Worm (Caenorhabditis elegans) whole organism, L2 larva: Measurements from ENCODE around the gene srg-62.

Source experiments
- C34F6.9 ChIP-seq: fragments of 150-350 bp; optimal IDR thresholded peaks from 2 replicates; lab custom pipeline; 2014; ENCODE audit warnings: missing biosample characterization, missing genetic modification characterization
- R02D3.7 ChIP-seq: fragments of 150-350 bp; optimal IDR thresholded peaks from 2 replicates; lab custom pipeline; 2014; ENCODE audit warnings: missing biosample characterization, missing genetic modification characterization
- ZK546.5 ChIP-seq: sonication (generic microtip); optimal IDR thresholded peaks from 2 replicates; lab custom pipeline; 2017; ENCODE audit warnings: missing biosample characterization, missing genetic modification characterization
- alr-1 ChIP-seq: fragments of 150-350 bp; optimal IDR thresholded peaks from 2 replicates; lab custom pipeline; 2014; ENCODE audit warnings: missing biosample characterization, missing genetic modification characterization
- aly-2 ChIP-seq: fragments of 150-350 bp; optimal IDR thresholded peaks from 2 replicates; lab custom pipeline; 2014; ENCODE audit warnings: missing biosample characterization, missing genetic modification characterization
- ama-1 ChIP-seq: fragments of 150-350 bp; optimal IDR thresholded peaks from 2 replicates; lab custom pipeline; 2018; ENCODE audit warnings: inconsistent platforms
- blmp-1 ChIP-seq: sonication (generic microtip); optimal IDR thresholded peaks from 2 replicates; lab custom pipeline; 2017; ENCODE audit warnings: missing genetic modification characterization, mild to moderate bottlenecking, missing compliant biosample characterization, antibody characterized with exemption, moderate library complexity; ENCODE audit not compliant: insufficient read depth
- ceh-16 ChIP-seq: fragments of 150-350 bp; optimal IDR thresholded peaks from 2 replicates; lab custom pipeline; 2014; ENCODE audit warnings: missing biosample characterization, missing genetic modification characterization
- ceh-82 ChIP-seq: fragments of 150-350 bp; optimal IDR thresholded peaks from 2 replicates; lab custom pipeline; 2014; ENCODE audit warnings: missing biosample characterization, missing genetic modification characterization
- crh-2 ChIP-seq: sonication (generic microtip); optimal IDR thresholded peaks from 2 replicates; lab custom pipeline; 2017; ENCODE audit warnings: missing biosample characterization, missing genetic modification characterization
- egl-27 ChIP-seq: sonication (generic microtip); optimal IDR thresholded peaks from 3 replicates; lab custom pipeline; 2017; ENCODE audit warnings: missing biosample characterization, missing genetic modification reagents, missing genetic modification characterization
- elt-1 ChIP-seq: fragments of 150-350 bp; optimal IDR thresholded peaks from 2 replicates; lab custom pipeline; 2014; ENCODE audit warnings: missing biosample characterization, missing genetic modification characterization
- elt-3 ChIP-seq: sonication (generic microtip); optimal IDR thresholded peaks from 2 replicates; lab custom pipeline; 2017; ENCODE audit warnings: missing biosample characterization, missing genetic modification characterization
- fos-1 ChIP-seq: fragments of 150-350 bp; optimal IDR thresholded peaks from 2 replicates; lab custom pipeline; 2014; ENCODE audit warnings: missing biosample characterization, missing genetic modification characterization
- gmeb-1 ChIP-seq: fragments of 150-350 bp; optimal IDR thresholded peaks from 2 replicates; lab custom pipeline; 2014; ENCODE audit warnings: missing biosample characterization, missing genetic modification characterization
- lin-11 ChIP-seq: fragments of 150-350 bp; sonication (generic microtip); optimal IDR thresholded peaks from 2 replicates; lab custom pipeline; 2014; ENCODE audit warnings: missing biosample characterization, missing genetic modification characterization, inconsistent platforms, mixed read lengths
- lin-13 ChIP-seq: fragments of 150-350 bp; optimal IDR thresholded peaks from 2 replicates; lab custom pipeline; 2014; ENCODE audit warnings: missing biosample characterization, missing genetic modification reagents, missing genetic modification characterization
- mab-5 ChIP-seq: fragments of 150-350 bp; optimal IDR thresholded peaks from 2 replicates; lab custom pipeline; 2014; ENCODE audit warnings: missing biosample characterization, missing genetic modification characterization
- mbf-1 ChIP-seq: sonication (generic microtip); optimal IDR thresholded peaks from 2 replicates; lab custom pipeline; 2017; ENCODE audit warnings: missing biosample characterization, missing genetic modification characterization
- mdl-1 ChIP-seq, 2 experiments: fragments of 150-350 bp in 1 of 2; sonication (generic microtip) in 1 of 2; optimal IDR thresholded peaks; 2 replicates each; lab custom pipeline; 2017; ENCODE audit warnings: missing biosample characterization in 2 of 2, missing genetic modification characterization in 2 of 2
- nhr-10 ChIP-seq: sonication (generic microtip); optimal IDR thresholded peaks from 2 replicates; lab custom pipeline; 2017; ENCODE audit warnings: missing biosample characterization, missing genetic modification characterization
- nhr-11 ChIP-seq: fragments of 150-350 bp; optimal IDR thresholded peaks from 2 replicates; lab custom pipeline; 2014; ENCODE audit warnings: missing biosample characterization, missing genetic modification characterization
- nhr-12 ChIP-seq: fragments of 150-350 bp; optimal IDR thresholded peaks from 2 replicates; lab custom pipeline; 2014; ENCODE audit warnings: missing biosample characterization, missing genetic modification characterization
- nhr-21 ChIP-seq: fragments of 150-350 bp; optimal IDR thresholded peaks from 2 replicates; lab custom pipeline; 2014; ENCODE audit warnings: missing biosample characterization, missing genetic modification characterization
- nhr-23 ChIP-seq: fragments of 150-350 bp; optimal IDR thresholded peaks from 2 replicates; lab custom pipeline; 2014; ENCODE audit warnings: missing biosample characterization, missing genetic modification reagents, missing genetic modification characterization
- nhr-25 ChIP-seq: fragments of 150-350 bp; sonication (generic microtip); optimal IDR thresholded peaks from 3 replicates; lab custom pipeline; 2014; ENCODE audit warnings: missing biosample characterization, missing genetic modification characterization
- nhr-6 ChIP-seq: fragments of 150-350 bp; optimal IDR thresholded peaks from 2 replicates; lab custom pipeline; 2014; ENCODE audit warnings: missing biosample characterization, missing genetic modification characterization
- nhr-77 ChIP-seq: fragments of 150-350 bp; optimal IDR thresholded peaks from 2 replicates; lab custom pipeline; 2014; ENCODE audit warnings: missing biosample characterization, missing genetic modification characterization
- peb-1 ChIP-seq: fragments of 150-350 bp; optimal IDR thresholded peaks from 2 replicates; lab custom pipeline; 2014; ENCODE audit warnings: missing biosample characterization, missing genetic modification characterization
- sem-4 ChIP-seq: fragments of 150-350 bp; optimal IDR thresholded peaks from 2 replicates; lab custom pipeline; 2014; ENCODE audit warnings: missing biosample characterization, missing genetic modification reagents, missing genetic modification characterization
- skn-1 ChIP-seq: sonication (generic microtip); optimal IDR thresholded peaks from 2 replicates; lab custom pipeline; 2017; ENCODE audit warnings: missing biosample characterization, missing genetic modification characterization
- sma-3 ChIP-seq: sonication (generic microtip); optimal IDR thresholded peaks from 2 replicates; lab custom pipeline; 2016; ENCODE audit warnings: missing genetic modification reagents, missing genetic modification characterization, missing compliant biosample characterization
- sma-9 ChIP-seq, 2 experiments: fragments of 150-350 bp in 1 of 2; sonication (generic microtip) in 1 of 2; optimal IDR thresholded peaks; 2 replicates each; lab custom pipeline; 2014 to 2016; ENCODE audit warnings: missing genetic modification characterization in 2 of 2, mild to moderate bottlenecking in 1 of 2, missing biosample characterization in 1 of 2, missing compliant biosample characterization in 1 of 2, missing genetic modification reagents in 1 of 2, moderate library complexity in 1 of 2
- snpc-4 ChIP-seq: fragments of 150-350 bp; optimal IDR thresholded peaks from 2 replicates; lab custom pipeline; 2014; ENCODE audit warnings: missing biosample characterization, missing genetic modification characterization
- unc-39 ChIP-seq: fragments of 150-350 bp; optimal IDR thresholded peaks from 2 replicates; lab custom pipeline; 2014; ENCODE audit warnings: missing biosample characterization, missing genetic modification characterization
- unc-62 ChIP-seq: fragments of 150-350 bp; optimal IDR thresholded peaks from 2 replicates; lab custom pipeline; 2014; ENCODE audit warnings: missing biosample characterization, missing genetic modification reagents, missing genetic modification characterization
- zag-1 ChIP-seq: fragments of 150-350 bp; optimal IDR thresholded peaks from 2 replicates; lab custom pipeline; 2014; ENCODE audit warnings: missing biosample characterization, missing genetic modification characterization
- ztf-1 ChIP-seq: fragments of 200-800 bp; sonication (Bioruptor generic); conservative IDR thresholded peaks from 2 replicates; pipeline ENCODE4 v1.3.6; 2022; ENCODE audit warnings: missing genetic modification characterization, missing compliant biosample characterization
- ztf-11 ChIP-seq: sonication (generic microtip); optimal IDR thresholded peaks from 2 replicates; lab custom pipeline; 2017; ENCODE audit warnings: missing biosample characterization, missing genetic modification characterization
- ztf-4 ChIP-seq: fragments of 150-350 bp; optimal IDR thresholded peaks from 2 replicates; lab custom pipeline; 2014; ENCODE audit warnings: missing biosample characterization, missing genetic modification characterization

srg-62 gene

ce11 chrV:2742298-2742697, at the start of gene srg-62:
Gene srg-62, minus strand, starts transcription at chrV:2742398.
- TF ChIP-seq mab-5, result no peak
- TF ChIP-seq zag-1, result no peak
- TF ChIP-seq aly-2 (tag; lab: Kevin White, UChicago), result no peak
- no peak for TF ChIP-seq unc-39 (tag; lab: Kevin White, UChicago)
- TF ChIP-seq ceh-82, result no peak
- no peak for TF ChIP-seq lin-13 (GFP tag; lab: Kevin White, UChicago)
- TF ChIP-seq elt-3, result no peak
- TF ChIP-seq nhr-11 (tag; lab: Kevin White, UChicago), result no peak
- no peak for TF ChIP-seq sem-4 (tag; lab: Kevin White, UChicago)
- TF ChIP-seq mdl-1 (tag; optimal IDR thresholded peaks at IDR 0.05; lab: Kevin White, UChicago), result no peak
- no peak for TF ChIP-seq mbf-1
- no peak for TF ChIP-seq lin-11
- TF ChIP-seq nhr-6 (tag; lab: Kevin White, UChicago), result no peak
- TF ChIP-seq ztf-11 (tag; lab: Kevin White, UChicago), result no peak

- no peak for TF ChIP-seq C34F6.9 (tag; lab: Kevin White, UChicago)
- no peak for TF ChIP-seq ztf-1
- TF ChIP-seq fos-1 (tag; lab: Kevin White, UChicago), result no peak
- TF ChIP-seq ztf-11 (tag; lab: Kevin White, UChicago), result no peak
- TF ChIP-seq mdl-1 (tag; optimal IDR thresholded peaks at IDR 0.05; lab: Kevin White, UChicago), result no peak
- no peak for TF ChIP-seq ceh-16 (tag; lab: Kevin White, UChicago)
- no peak for TF ChIP-seq elt-1 (tag; lab: Kevin White, UChicago)
- no peak for TF ChIP-seq elt-3
- TF ChIP-seq ceh-82, result no peak
- TF ChIP-seq peb-1, result no peak
- TF ChIP-seq snpc-4 (tag; lab: Kevin White, UChicago), result no peak
- TF ChIP-seq unc-62, result no peak
- TF ChIP-seq nhr-21, result no peak
- no peak for TF ChIP-seq crh-2 (tag; lab: Kevin White, UChicago)
- no peak for TF ChIP-seq skn-1 (tag; lab: Kevin White, UChicago)
- no peak for TF ChIP-seq nhr-23 (tag; lab: Kevin White, UChicago)
- no peak for TF ChIP-seq lin-13 (GFP tag; lab: Kevin White, UChicago)
- TF ChIP-seq ztf-4, result no peak
- no peak for TF ChIP-seq aly-2 (tag; lab: Kevin White, UChicago)
- TF ChIP-seq zag-1, result no peak
Measured at ce11 chrV:2780786-2781185, 38.6 kb upstream of the srg-62 start, which contains the start of gene R05D8.11. Gene R05D8.11, minus strand, starts transcription at chrV:2780886.

- TF ChIP-seq ztf-4 (no peak), ceh-82 (no peak), nhr-12 (tag; lab: Kevin White, UChicago) (no peak), sma-9 (GFP tag; optimal IDR thresholded peaks at IDR 0.05; lab: Kevin White, UChicago) (no peak), sma-9 (tag; optimal IDR thresholded peaks at IDR 0.05; lab: Kevin White, UChicago) (no peak), sma-3 (no peak), egl-27 (tag; lab: Kevin White, UChicago) (no peak), nhr-25 (tag; lab: Kevin White, UChicago) (no peak), fos-1 (tag; lab: Kevin White, UChicago) (no peak)
Measured at ce11 chrV:2774042-2774441, 31.8 kb upstream of the srg-62 start, which contains the start of gene srj-18. Gene srj-18, plus strand, starts transcription at chrV:2774342.

ce11 chrV:2771560-2771959, 29.4 kb upstream of the srg-62 start, which contains the start of gene srh-56:
Gene srh-56, plus strand, starts transcription at chrV:2771860.
- TF ChIP-seq mdl-1 (tag; optimal IDR thresholded peaks at IDR 0.05; lab: Kevin White, UChicago) (no peak), nhr-25 (tag; lab: Kevin White, UChicago) (no peak), lin-11 (no peak), ama-1 (lab: Kevin White, UChicago) (no peak), gmeb-1 (no peak), sem-4 (tag; lab: Kevin White, UChicago) (no peak), nhr-11 (tag; lab: Kevin White, UChicago) (no peak), R02D3.7 (tag; lab: Kevin White, UChicago) (no peak), alr-1 (tag; lab: Kevin White, UChicago) (no peak), nhr-23 (tag; lab: Kevin White, UChicago) (no peak), nhr-77 (tag; lab: Kevin White, UChicago) (no peak), ZK546.5 (tag; lab: Kevin White, UChicago) (no peak), nhr-12 (tag; lab: Kevin White, UChicago) (no peak), blmp-1 (tag; lab: Kevin White, UChicago) (no peak), unc-39 (tag; lab: Kevin White, UChicago) (no peak), ztf-1 (no peak), sma-9 (GFP tag; optimal IDR thresholded peaks at IDR 0.05; lab: Kevin White, UChicago) (no peak), sma-9 (tag; optimal IDR thresholded peaks at IDR 0.05; lab: Kevin White, UChicago) (no peak), nhr-10 (tag; lab: Kevin White, UChicago) (no peak)
- TF ChIP-seq, all 48 proteins: peak for 0
